Worm (Caenorhabditis elegans): ENCODE measurements around the gene cyp-35C1.

Gene cyp-35C1

DNA sequence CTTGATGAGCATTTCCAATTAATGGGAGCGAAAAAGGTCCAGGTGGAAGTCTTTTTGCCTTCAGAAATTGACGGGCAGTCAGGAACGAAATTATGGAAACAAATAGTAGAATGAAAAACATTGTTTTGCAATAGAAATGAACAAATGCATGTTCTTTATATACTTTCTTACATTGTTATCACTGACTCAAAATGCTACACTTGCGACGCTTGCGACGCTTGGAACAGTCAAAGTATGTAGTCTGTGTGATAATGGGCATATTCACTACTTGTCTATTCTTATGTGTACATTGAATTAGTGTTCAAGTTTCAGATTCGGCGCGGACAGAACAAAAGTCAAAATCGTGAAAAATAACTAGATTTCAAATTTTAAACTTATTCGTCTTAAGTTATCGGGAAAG lies at the start of gene cyp-35C1:
cyp-35C1 (minus strand) TSS at position 132 of the 400 bp plus-strand sequence.
- no peak for TF ChIP-seq ceh-83 (GFP tag; optimal IDR thresholded peaks at IDR 0.05)
- no peak for TF ChIP-seq blmp-1 (tag; optimal IDR thresholded peaks at IDR 0.05)
- no peak for TF ChIP-seq unc-120 (tag; optimal IDR thresholded peaks at IDR 0.05; ENCODE audit: poor library complexity, severe bottlenecking)
- TF ChIP-seq pha-4 (tag; optimal IDR thresholded peaks at IDR 0.05), result no peak
- TF ChIP-seq mep-1 (tag; optimal IDR thresholded peaks at IDR 0.05), result no peak
- no peak for TF ChIP-seq mls-2 (tag; optimal IDR thresholded peaks at IDR 0.05)
- no peak for TF ChIP-seq bed-3 (GFP tag; optimal IDR thresholded peaks at IDR 0.05)
- no peak for TF ChIP-seq unc-39 (tag; optimal IDR thresholded peaks at IDR 0.05)
- TF ChIP-seq ceh-43 (GFP tag; optimal IDR thresholded peaks at IDR 0.05), result no peak
- TF ChIP-seq elt-3 (tag; optimal IDR thresholded peaks at IDR 0.05), result no peak
- TF ChIP-seq unc-62 (GFP tag; optimal IDR thresholded peaks at IDR 0.05), result no peak
- TF ChIP-seq nhr-76 (tag; optimal IDR thresholded peaks at IDR 0.05), result no peak
- TF ChIP-seq lin-32 (GFP tag; optimal IDR thresholded peaks at IDR 0.05), result no peak
- no peak for TF ChIP-seq ztf-11 (tag; optimal IDR thresholded peaks at IDR 0.05)

DNA sequence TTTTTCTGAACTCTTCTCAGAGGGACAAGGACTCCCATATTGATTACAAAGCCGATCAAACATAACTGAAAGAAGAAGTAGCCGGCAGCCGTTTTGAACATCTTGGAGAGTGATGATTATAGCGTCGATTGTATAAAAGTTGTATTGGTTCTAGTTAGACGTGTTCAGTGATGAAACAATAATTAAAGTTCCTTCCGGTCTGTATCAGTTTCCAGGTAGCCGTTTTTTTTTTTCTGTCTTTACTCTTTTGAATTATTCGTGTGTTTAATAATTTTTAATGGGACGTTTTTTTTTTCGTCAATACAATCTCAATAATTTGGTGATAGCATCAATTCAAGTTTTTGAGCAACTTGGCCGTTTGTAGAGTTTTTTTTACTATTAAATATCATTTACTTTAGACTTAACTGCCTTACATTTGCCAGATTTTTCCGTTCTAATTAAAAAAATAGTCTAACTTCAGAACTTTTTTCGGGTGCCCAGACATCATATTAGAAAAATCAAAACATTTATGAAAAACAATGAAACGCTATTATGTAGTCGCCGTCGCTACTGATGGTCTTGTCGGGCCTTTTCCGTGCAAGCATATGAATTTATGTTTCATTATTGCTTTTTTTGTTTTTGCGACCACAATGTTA lies 48.2 kb upstream of the cyp-35C1 start, which contains the start of the genes srx-10 and clec-226:
srx-10 (minus strand) TSS at position 101 of the 635 bp plus-strand sequence.
clec-226 (plus strand) TSS at position 585 of the 635 bp plus-strand sequence.
- TF ChIP-seq ceh-83 (GFP tag; optimal IDR thresholded peaks at IDR 0.05) (no peak), sptf-1 (tag; optimal IDR thresholded peaks at IDR 0.05) (no peak), ceh-39 (tag; optimal IDR thresholded peaks at IDR 0.05) (no peak), lin-32 (GFP tag; optimal IDR thresholded peaks at IDR 0.05) (no peak), cnd-1 (tag; optimal IDR thresholded peaks at IDR 0.05) (no peak), flh-1 (GFP tag; optimal IDR thresholded peaks at IDR 0.05) (no peak), nhr-28 (tag; optimal IDR thresholded peaks at IDR 0.05) (no peak), elt-3 (tag; optimal IDR thresholded peaks at IDR 0.05) (no peak), ces-1 (GFP tag; optimal IDR thresholded peaks at IDR 0.05) (no peak), bed-3 (GFP tag; optimal IDR thresholded peaks at IDR 0.05) (no peak), pha-4 (tag; optimal IDR thresholded peaks at IDR 0.05) (no peak), sem-2 (GFP tag; optimal IDR thresholded peaks at IDR 0.05) (no peak), lin-13 (tag; optimal IDR thresholded peaks at IDR 0.05) (no peak), snpc-4 (tag; optimal IDR thresholded peaks at IDR 0.05) (no peak), drap-1 (GFP tag; optimal IDR thresholded peaks at IDR 0.05) (no peak), unc-120 (tag; optimal IDR thresholded peaks at IDR 0.05; ENCODE audit: poor library complexity, severe bottlenecking) (no peak), mep-1 (tag; optimal IDR thresholded peaks at IDR 0.05) (no peak), nhr-237 (tag; optimal IDR thresholded peaks at IDR 0.05) (no peak)

DNA sequence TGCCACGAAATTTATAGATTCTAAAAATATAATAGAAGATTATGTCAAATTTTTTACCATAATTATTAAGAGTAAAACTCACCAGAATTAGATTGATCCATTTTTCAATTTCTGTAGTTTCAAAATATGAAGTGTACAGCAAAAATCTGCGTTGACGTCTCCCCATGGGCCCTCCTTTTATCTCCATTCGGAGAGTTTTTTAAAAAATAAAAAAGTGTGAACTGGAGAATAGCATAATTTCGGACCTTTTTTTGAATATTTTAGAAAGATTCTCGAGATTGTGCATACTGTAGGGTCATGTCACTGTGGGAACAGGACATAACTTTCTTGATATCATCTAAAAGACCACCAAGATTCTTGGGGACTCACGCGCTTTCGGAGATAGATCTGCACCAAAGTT lies 43.8 kb upstream of the cyp-35C1 start, which contains the start of gene dpr-1:
dpr-1 (minus strand) TSS at position 101 of the 400 bp plus-strand sequence.
- TF ChIP-seq ceh-43 (GFP tag; optimal IDR thresholded peaks at IDR 0.05), result no peak
- no peak for TF ChIP-seq snpc-4 (tag; optimal IDR thresholded peaks at IDR 0.05)
- TF ChIP-seq blmp-1 (tag; optimal IDR thresholded peaks at IDR 0.05), result no peak
- no peak for TF ChIP-seq ceh-83 (GFP tag; optimal IDR thresholded peaks at IDR 0.05)
- no peak for TF ChIP-seq hlh-1 (tag; optimal IDR thresholded peaks at IDR 0.05)
- no peak for TF ChIP-seq nhr-12 (tag; optimal IDR thresholded peaks at IDR 0.05)
- TF ChIP-seq lsy-2 (tag; optimal IDR thresholded peaks at IDR 0.05), result no peak
- TF ChIP-seq ceh-39 (tag; optimal IDR thresholded peaks at IDR 0.05), result no peak
- TF ChIP-seq ztf-11 (tag; optimal IDR thresholded peaks at IDR 0.05), result no peak

DNA sequence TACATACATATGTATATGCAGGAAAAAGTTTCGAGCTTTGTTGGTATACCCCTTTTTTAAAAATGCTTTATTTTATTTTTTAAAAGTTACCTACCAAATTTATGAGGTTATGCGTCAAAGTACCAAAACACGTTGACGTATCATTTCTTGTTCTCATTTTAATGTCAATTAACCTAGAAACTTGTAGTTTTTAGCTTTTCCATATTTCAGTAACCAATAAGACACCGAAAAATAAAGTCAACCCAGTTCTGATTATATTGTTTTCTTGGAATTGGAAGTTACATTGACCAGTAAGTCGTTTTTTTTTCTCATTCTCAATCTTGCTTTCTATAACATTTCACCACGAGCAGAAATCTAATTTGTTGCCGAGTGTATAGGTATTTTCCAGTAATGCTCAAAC lies 38.6 kb upstream of the cyp-35C1 start, which contains the start of gene srw-145:
srw-145 (plus strand) TSS at position 301 of the 400 bp plus-strand sequence.
- TF ChIP-seq sem-2 (GFP tag; optimal IDR thresholded peaks at IDR 0.05), result no peak
- no peak for TF ChIP-seq ham-2 (GFP tag; optimal IDR thresholded peaks at IDR 0.05)
- TF ChIP-seq ceh-83 (GFP tag; optimal IDR thresholded peaks at IDR 0.05), result no peak
- TF ChIP-seq bed-3 (GFP tag; optimal IDR thresholded peaks at IDR 0.05), result no peak
- TF ChIP-seq ztf-11 (tag; optimal IDR thresholded peaks at IDR 0.05), result no peak

DNA sequence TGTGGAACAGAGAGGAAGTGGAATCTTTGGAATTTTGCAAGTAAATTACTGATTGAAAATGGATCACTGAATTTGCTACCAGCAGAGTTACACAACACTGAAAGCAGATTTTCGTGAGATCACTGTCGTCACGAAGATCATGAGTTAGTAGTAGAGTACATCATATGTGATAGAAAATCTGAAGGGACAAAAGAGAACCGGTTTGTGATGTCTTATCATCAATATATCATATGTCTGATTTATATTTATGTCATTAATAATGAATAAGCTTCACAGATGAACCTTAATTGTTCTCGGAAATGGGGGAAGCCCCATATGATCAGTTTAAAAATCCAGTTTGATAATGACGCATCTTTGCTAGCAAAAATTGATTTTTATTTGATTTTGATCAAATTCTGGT lies 37.8 kb upstream of the cyp-35C1 start:
- TF ChIP-seq drap-1 (GFP tag; optimal IDR thresholded peaks at IDR 0.05), result no peak
- TF ChIP-seq elt-1 (tag; optimal IDR thresholded peaks at IDR 0.05; ENCODE audit: borderline replicate concordance, insufficient read depth), result no peak
- TF ChIP-seq nhr-2 (tag; optimal IDR thresholded peaks at IDR 0.05), result no peak
- no peak for TF ChIP-seq ztf-11 (tag; optimal IDR thresholded peaks at IDR 0.05)
- TF ChIP-seq unc-62 (GFP tag; optimal IDR thresholded peaks at IDR 0.05), result no peak
- no peak for TF ChIP-seq ceh-39 (tag; optimal IDR thresholded peaks at IDR 0.05)
- no peak for TF ChIP-seq lin-13 (tag; optimal IDR thresholded peaks at IDR 0.05)
- no peak for TF ChIP-seq nhr-12 (tag; optimal IDR thresholded peaks at IDR 0.05)
- no peak for TF ChIP-seq mep-1 (tag; optimal IDR thresholded peaks at IDR 0.05)
- TF ChIP-seq ceh-43 (GFP tag; optimal IDR thresholded peaks at IDR 0.05), result no peak
- TF ChIP-seq ceh-83 (GFP tag; optimal IDR thresholded peaks at IDR 0.05), result no peak
- TF ChIP-seq ham-2 (GFP tag; optimal IDR thresholded peaks at IDR 0.05), result no peak
- no peak for TF ChIP-seq unc-39 (tag; optimal IDR thresholded peaks at IDR 0.05)
- no peak for TF ChIP-seq bed-3 (GFP tag; optimal IDR thresholded peaks at IDR 0.05)

Data from whole organism, mixed stage, embryonic.